Worm (Caenorhabditis elegans) whole organism, early embryonic: ENCODE measurements around the gene F23D12.4.

Source experiments
- B0310.2 ChIP-seq: sonication (generic microtip); optimal IDR thresholded peaks from 2 replicates; lab custom pipeline; 2016; ENCODE audit warnings: mild to moderate bottlenecking, missing genetic modification characterization, missing compliant biosample characterization
- F13C5.2 ChIP-seq: sonication (generic microtip); optimal IDR thresholded peaks from 2 replicates; lab custom pipeline; 2017; ENCODE audit warnings: mild to moderate bottlenecking, missing genetic modification characterization, inconsistent platforms, missing compliant biosample characterization
- aly-1 ChIP-seq: sonication (generic microtip); optimal IDR thresholded peaks from 2 replicates; lab custom pipeline; 2016; ENCODE audit warnings: missing genetic modification characterization, missing compliant biosample characterization
- ama-1 ChIP-seq: fragments of 150-350 bp; optimal IDR thresholded peaks from 2 replicates; lab custom pipeline; 2014
- ceh-13 ChIP-seq: fragments of 200-800 bp; sonication (Bioruptor generic); optimal IDR thresholded peaks from 2 replicates; lab custom pipeline; 2018; ENCODE audit warnings: mild to moderate bottlenecking, missing genetic modification characterization, missing compliant biosample characterization
- ceh-36 ChIP-seq: sonication (generic microtip); optimal IDR thresholded peaks from 2 replicates; lab custom pipeline; 2016; ENCODE audit warnings: missing genetic modification characterization, inconsistent platforms, missing compliant biosample characterization
- ets-7 ChIP-seq: sonication (generic microtip); optimal IDR thresholded peaks from 2 replicates; lab custom pipeline; 2016; ENCODE audit warnings: missing genotype, missing genetic modification characterization, missing compliant biosample characterization
- flt-1 ChIP-seq: fragments of 200-800 bp; sonication (Bioruptor generic); IDR thresholded peaks from 2 replicates; pipeline ENCODE4 v1.3.6; 2022; ENCODE audit warnings: missing genetic modification characterization, missing compliant biosample characterization
- hmbx-1 ChIP-seq: sonication (generic microtip); optimal IDR thresholded peaks from 2 replicates; lab custom pipeline; 2016; ENCODE audit warnings: mild to moderate bottlenecking, missing genetic modification characterization, missing compliant biosample characterization
- hmg-4 ChIP-seq: fragments of 200-800 bp; sonication (Bioruptor generic); optimal IDR thresholded peaks from 2 replicates; lab custom pipeline; 2018; ENCODE audit warnings: mild to moderate bottlenecking, missing genetic modification characterization, missing compliant biosample characterization
- hnd-1 ChIP-seq: sonication (generic microtip); optimal IDR thresholded peaks from 2 replicates; lab custom pipeline; 2016; ENCODE audit warnings: missing genetic modification characterization, missing compliant biosample characterization
- pes-1 ChIP-seq: fragments of 200-800 bp; sonication (Bioruptor generic); IDR thresholded peaks from 2 replicates; pipeline ENCODE4 v1.3.6; 2022; ENCODE audit warnings: missing genetic modification reagents, missing genetic modification characterization, missing compliant biosample characterization
- scrt-1 ChIP-seq: fragments of 200-800 bp; sonication (Bioruptor generic); IDR thresholded peaks from 2 replicates; pipeline ENCODE4 v1.3.6; 2022; ENCODE audit warnings: missing genetic modification characterization, missing compliant biosample characterization
- sea-1 ChIP-seq: fragments of 200-800 bp; sonication (Bioruptor generic); conservative IDR thresholded peaks from 2 replicates; pipeline ENCODE4 v1.3.6; 2022; ENCODE audit warnings: missing genetic modification characterization, missing compliant biosample characterization
- tbx-11 ChIP-seq: fragments of 200-800 bp; sonication (Bioruptor generic); IDR thresholded peaks from 2 replicates; pipeline ENCODE4 v1.3.6; 2022; ENCODE audit warnings: missing genetic modification characterization, missing compliant biosample characterization
- tbx-37 ChIP-seq: fragments of 200-800 bp; sonication (Bioruptor generic); conservative IDR thresholded peaks from 2 replicates; pipeline ENCODE4 v1.3.6; 2022; ENCODE audit warnings: missing genetic modification reagents, missing genetic modification characterization, missing compliant biosample characterization
- tra-4 ChIP-seq: sonication (generic microtip); optimal IDR thresholded peaks from 2 replicates; lab custom pipeline; 2017; ENCODE audit warnings: missing genetic modification characterization, missing compliant biosample characterization

F23D12.4 gene

ce11 chrX:14490486-14490885 lies 45.7 kb downstream of the F23D12.4 start:
- no peak for TF ChIP-seq tbx-11 (GFP tag; lab: Robert Waterston, UW)
- TF ChIP-seq hmbx-1 (tag; lab: Kevin White, UChicago), result no peak
- no peak for TF ChIP-seq hnd-1 (tag; lab: Kevin White, UChicago)
- 0 out of 2 replicates have a peak, but pooled peaks have one; percentile 5 for TF ChIP-seq tbx-37 (GFP tag; lab: Robert Waterston, UW)
- peak; percentile 58 for TF ChIP-seq pes-1 (GFP tag; lab: Robert Waterston, UW)
- TF ChIP-seq ceh-36 (tag; lab: Kevin White, UChicago), result no peak
- no peak for TF ChIP-seq ceh-13
- TF ChIP-seq sea-1 (GFP tag; lab: Robert Waterston, UW), result no peak

- TF ChIP-seq tra-4 (no peak), ets-7 (no peak), ama-1 (lab: Kevin White, UChicago) (peak; percentile 36), sea-1 (GFP tag; lab: Robert Waterston, UW) (no peak), aly-1 (tag; lab: Kevin White, UChicago) (no peak), flt-1 (GFP tag; lab: Robert Waterston, UW) (no peak), ceh-13 (no peak), hnd-1 (tag; lab: Kevin White, UChicago) (no peak), F13C5.2 (tag; lab: Kevin White, UChicago) (no peak), ceh-36 (tag; lab: Kevin White, UChicago) (no peak), tbx-11 (GFP tag; lab: Robert Waterston, UW) (peak; percentile 40; the same call in 1 of the 2 replicates), hmbx-1 (tag; lab: Kevin White, UChicago) (no peak), B0310.2 (tag; lab: Kevin White, UChicago) (no peak), pes-1 (GFP tag; lab: Robert Waterston, UW) (no peak), tbx-37 (GFP tag; lab: Robert Waterston, UW) (0 out of 2 replicates have a peak, but pooled peaks have one; percentile 26), scrt-1 (GFP tag; lab: Robert Waterston, UW) (no peak), hmg-4 (GFP tag; lab: Kevin White, UChicago) (no peak)
Measured at ce11 chrX:14491103-14491502, 46.3 kb downstream of the F23D12.4 start.

ce11 chrX:14492441-14492840 lies 47.6 kb downstream of the F23D12.4 start:
- TF ChIP-seq aly-1 (tag; lab: Kevin White, UChicago), result no peak
- no peak for TF ChIP-seq tbx-11 (GFP tag; lab: Robert Waterston, UW)
- TF ChIP-seq hmbx-1 (tag; lab: Kevin White, UChicago), result no peak
- TF ChIP-seq ets-7, result no peak
- no peak for TF ChIP-seq ama-1 (lab: Kevin White, UChicago)
- TF ChIP-seq tbx-37 (GFP tag; lab: Robert Waterston, UW), result no peak
- TF ChIP-seq ceh-13, result no peak
- no peak for TF ChIP-seq hnd-1 (tag; lab: Kevin White, UChicago)
- no peak for TF ChIP-seq scrt-1 (GFP tag; lab: Robert Waterston, UW)
- no peak for TF ChIP-seq flt-1 (GFP tag; lab: Robert Waterston, UW)
- TF ChIP-seq pes-1 (GFP tag; lab: Robert Waterston, UW), result no peak
- no peak for TF ChIP-seq hmg-4 (GFP tag; lab: Kevin White, UChicago)
- no peak for TF ChIP-seq sea-1 (GFP tag; lab: Robert Waterston, UW)
- TF ChIP-seq B0310.2 (tag; lab: Kevin White, UChicago), result no peak
- no peak for TF ChIP-seq ceh-36 (tag; lab: Kevin White, UChicago)
- TF ChIP-seq F13C5.2 (tag; lab: Kevin White, UChicago), result no peak
- no peak for TF ChIP-seq tra-4

- TF ChIP-seq tbx-11 (GFP tag; lab: Robert Waterston, UW), result no peak
- no peak for TF ChIP-seq ceh-36 (tag; lab: Kevin White, UChicago)
- no peak for TF ChIP-seq F13C5.2 (tag; lab: Kevin White, UChicago)
- TF ChIP-seq ama-1 (lab: Kevin White, UChicago), result no peak
- TF ChIP-seq hmg-4 (GFP tag; lab: Kevin White, UChicago), result no peak
- TF ChIP-seq flt-1 (GFP tag; lab: Robert Waterston, UW), result no peak
Measured at ce11 chrX:14495075-14495474, 50.3 kb downstream of the F23D12.4 start.

- TF ChIP-seq ets-7 (no peak), ceh-13 (no peak), aly-1 (tag; lab: Kevin White, UChicago) (no peak), hnd-1 (tag; lab: Kevin White, UChicago) (no peak), tbx-11 (GFP tag; lab: Robert Waterston, UW) (no peak), ceh-36 (tag; lab: Kevin White, UChicago) (no peak), sea-1 (GFP tag; lab: Robert Waterston, UW) (no peak), F13C5.2 (tag; lab: Kevin White, UChicago) (no peak), scrt-1 (GFP tag; lab: Robert Waterston, UW) (no peak), ama-1 (lab: Kevin White, UChicago) (no peak), tra-4 (no peak)
Measured at ce11 chrX:14495785-14496184, 51.0 kb downstream of the F23D12.4 start, which contains the start of gene ztf-14. Gene ztf-14 (plus strand): TSS chrX:14496085.
